Fruit fly (Drosophila melanogaster) whole organism, embryonic: Measurements from ENCODE around the gene CIA30.

ENCODE experiments used
- Awh ChIP-seq: fragments of 200-800 bp; sonication (Bioruptor generic); IDR thresholded peaks from 2 replicates; pipeline ENCODE4, ENCODE4 v1.3.6; 2022; ENCODE audit warnings: missing biosample characterization, missing genetic modification characterization
- B-H1 ChIP-seq: fragments of 200-800 bp; sonication (Bioruptor generic); IDR thresholded peaks from 3 replicates; pipeline ENCODE4 v1.3.6; 2022; ENCODE audit warnings: missing biosample characterization, missing genetic modification characterization
- Blimp-1 ChIP-seq: fragments of 200-800 bp; sonication (Bioruptor generic); optimal IDR thresholded peaks from 3 replicates; lab custom pipeline; 2018; ENCODE audit warnings: missing biosample characterization, missing genetic modification characterization, mild to moderate bottlenecking, moderate library complexity, missing genetic modification reagents
- CG10979 ChIP-seq: fragments of 200-800 bp; sonication (Bioruptor generic); optimal IDR thresholded peaks from 2 replicates; lab custom pipeline; 2018; ENCODE audit warnings: missing biosample characterization, mild to moderate bottlenecking, missing genetic modification characterization, moderate library complexity
- CG11456 ChIP-seq: fragments of 200-800 bp; sonication (Bioruptor generic); IDR thresholded peaks from 3 replicates; pipeline ENCODE4 v1.3.6; 2022; ENCODE audit warnings: missing biosample characterization, missing genetic modification characterization
- CG12219 ChIP-seq: fragments of 200-800 bp; sonication (Bioruptor generic); optimal IDR thresholded peaks from 3 replicates; lab custom pipeline; 2018; ENCODE audit warnings: missing biosample characterization, mild to moderate bottlenecking, missing genetic modification characterization
- CG13287 ChIP-seq: fragments of 200-800 bp; sonication (Bioruptor generic); IDR thresholded peaks from 2 replicates; pipeline ENCODE4 v1.3.6; 2022; ENCODE audit warnings: missing biosample characterization, missing genetic modification characterization; ENCODE audit not compliant: partially characterized antibody
- CG13624 ChIP-seq: fragments of 200-800 bp; sonication (Bioruptor generic); optimal IDR thresholded peaks from 2 replicates; lab custom pipeline; 2016; ENCODE audit warnings: missing biosample characterization, missing genetic modification characterization
- CG13894 ChIP-seq: fragments of 200-800 bp; sonication (Bioruptor generic); optimal IDR thresholded peaks from 3 replicates; lab custom pipeline; 2018; ENCODE audit warnings: missing biosample characterization, mild to moderate bottlenecking, missing genetic modification characterization, moderate library complexity
- CG14014 ChIP-seq: fragments of 200-800 bp; sonication (Bioruptor generic); IDR thresholded peaks from 2 replicates; pipeline ENCODE4 v1.3.6; 2022; ENCODE audit warnings: missing biosample characterization, missing genetic modification characterization
- CG14050 ChIP-seq: fragments of 200-800 bp; sonication (Bioruptor generic); IDR thresholded peaks from 3 replicates; pipeline ENCODE4 v1.3.6; 2022; ENCODE audit warnings: missing biosample characterization, missing genetic modification characterization
- CG14667 ChIP-seq: fragments of 200-800 bp; sonication (Bioruptor generic); IDR thresholded peaks from 2 replicates; pipeline ENCODE4 v1.3.6; 2022; ENCODE audit warnings: missing biosample characterization, missing genetic modification characterization
- CG15601 ChIP-seq: fragments of 200-800 bp; sonication (Bioruptor generic); optimal IDR thresholded peaks from 3 replicates; lab custom pipeline; 2019; ENCODE audit warnings: missing biosample characterization, mild to moderate bottlenecking, missing genetic modification characterization, moderate library complexity
- CG18262 ChIP-seq: fragments of 200-800 bp; optimal IDR thresholded peaks from 3 replicates; lab custom pipeline; 2019; ENCODE audit warnings: missing biosample characterization, mild to moderate bottlenecking, missing genetic modification characterization, moderate library complexity
- CG18764 ChIP-seq: fragments of 200-800 bp; sonication (Bioruptor generic); optimal IDR thresholded peaks from 3 replicates; lab custom pipeline; 2016; ENCODE audit warnings: missing biosample characterization, missing genetic modification characterization
- CG2120 ChIP-seq: fragments of 200-800 bp; sonication (Bioruptor generic); optimal IDR thresholded peaks from 3 replicates; lab custom pipeline; 2016; ENCODE audit warnings: missing biosample characterization, missing genetic modification characterization
- CG31365 ChIP-seq: fragments of 200-800 bp; sonication (Bioruptor generic); optimal IDR thresholded peaks from 2 replicates; lab custom pipeline; 2018; ENCODE audit warnings: missing biosample characterization, mild to moderate bottlenecking, missing genetic modification characterization
- CG3995 ChIP-seq: fragments of 200-800 bp; sonication (Bioruptor generic); optimal IDR thresholded peaks from 3 replicates; lab custom pipeline; 2016; ENCODE audit warnings: missing biosample characterization, missing genetic modification characterization
- CG6791 ChIP-seq: fragments of 200-800 bp; sonication (Bioruptor generic); IDR thresholded peaks from 3 replicates; pipeline ENCODE4 v1.3.6; 2022; ENCODE audit warnings: missing biosample characterization, missing genetic modification characterization; ENCODE audit not compliant: partially characterized antibody
- CG7987 ChIP-seq: fragments of 200-800 bp; sonication (Bioruptor generic); optimal IDR thresholded peaks from 2 replicates; lab custom pipeline; 2018; ENCODE audit warnings: missing biosample characterization, mild to moderate bottlenecking, missing genetic modification characterization, moderate library complexity
- CG8478 ChIP-seq: fragments of >200 bp; optimal IDR thresholded peaks from 2 replicates; lab custom pipeline; 2018
- CG9609 ChIP-seq: fragments of 200-800 bp; sonication (Bioruptor generic); optimal IDR thresholded peaks from 3 replicates; lab custom pipeline; 2016; ENCODE audit warnings: missing biosample characterization, missing genetic modification characterization
- CG9817 ChIP-seq: fragments of 200-800 bp; sonication (Bioruptor generic); optimal IDR thresholded peaks from 2 replicates; lab custom pipeline; 2018; ENCODE audit warnings: missing biosample characterization, mild to moderate bottlenecking, missing genetic modification characterization, moderate library complexity
- CTCF ChIP-seq: fragments of 200-800 bp; sonication (Bioruptor generic); optimal IDR thresholded peaks from 2 replicates; lab custom pipeline; 2017; ENCODE audit warnings: missing biosample characterization, mild to moderate bottlenecking, missing genetic modification characterization, moderate library complexity
- Dref ChIP-seq: fragments of 200-800 bp; sonication (Bioruptor generic); IDR thresholded peaks from 2 replicates; pipeline ENCODE4 v1.3.6; 2022; ENCODE audit warnings: missing biosample characterization, missing genetic modification characterization
- ERR ChIP-seq: fragments of 200-800 bp; sonication (Bioruptor generic); optimal IDR thresholded peaks from 2 replicates; lab custom pipeline; 2016; ENCODE audit warnings: missing biosample characterization, missing genetic modification characterization
- Gsc ChIP-seq: fragments of 200-800 bp; sonication (Bioruptor generic); IDR thresholded peaks from 2 replicates; pipeline ENCODE4 v1.3.6; 2022; ENCODE audit warnings: missing biosample characterization, missing genetic modification characterization
- HLH4C ChIP-seq: fragments of 200-800 bp; sonication (Bioruptor generic); IDR thresholded peaks from 3 replicates; pipeline ENCODE4 v1.3.6; 2022; ENCODE audit warnings: missing biosample characterization, missing genetic modification characterization; ENCODE audit not compliant: partially characterized antibody
- Med ChIP-seq: fragments of 200-800 bp; sonication (Bioruptor generic); peaks from one replicate; lab custom pipeline; 2016; ENCODE audit warnings: missing biosample characterization, missing genetic modification characterization, mild to moderate bottlenecking, inconsistent platforms, moderate library complexity
- NFAT ChIP-seq: fragments of 200-800 bp; sonication (Bioruptor generic); IDR thresholded peaks from 2 replicates; pipeline ENCODE4 v1.3.6; 2022; ENCODE audit warnings: missing biosample characterization, missing genetic modification characterization
- Nf-YA ChIP-seq: fragments of 200-800 bp; sonication (Bioruptor generic); IDR thresholded peaks from 2 replicates; pipeline ENCODE4 v1.3.6; 2022; ENCODE audit warnings: missing biosample characterization, missing genetic modification characterization
- NfI ChIP-seq: fragments of 200-800 bp; sonication (Bioruptor generic); optimal IDR thresholded peaks from 3 replicates; lab custom pipeline; 2018; ENCODE audit warnings: missing biosample characterization, mild to moderate bottlenecking, missing genetic modification characterization, moderate library complexity
- Oaz ChIP-seq: fragments of 200-800 bp; sonication (Bioruptor generic); IDR thresholded peaks from 2 replicates; pipeline ENCODE4 v1.3.6; 2022; ENCODE audit warnings: missing biosample characterization, missing genetic modification characterization
- Sox100B ChIP-seq: fragments of 200-800 bp; sonication (Bioruptor generic); optimal IDR thresholded peaks from 3 replicates; lab custom pipeline; 2018; ENCODE audit warnings: missing biosample characterization, mild to moderate bottlenecking, missing genetic modification characterization
- Usf ChIP-seq: fragments of 200-800 bp; sonication (Bioruptor generic); optimal IDR thresholded peaks from 2 replicates; lab custom pipeline; 2017; ENCODE audit warnings: missing genotype, missing biosample characterization, missing genetic modification characterization
- Xrp1 ChIP-seq: fragments of 200-800 bp; sonication (Bioruptor generic); IDR thresholded peaks from 2 replicates; pipeline ENCODE4 v1.3.6; 2022; ENCODE audit warnings: missing biosample characterization, missing genetic modification characterization
- ac ChIP-seq: fragments of 200-800 bp; sonication (Bioruptor generic); optimal IDR thresholded peaks from 3 replicates; lab custom pipeline; 2017; ENCODE audit warnings: missing biosample characterization, mild to moderate bottlenecking, missing genetic modification characterization
- ash1 ChIP-seq: fragments of 200-800 bp; sonication (Bioruptor generic); optimal IDR thresholded peaks from 2 replicates; lab custom pipeline; 2018; ENCODE audit warnings: missing biosample characterization, mild to moderate bottlenecking, missing genetic modification characterization
- br ChIP-seq: fragments of >200 bp; optimal IDR thresholded peaks from 2 replicates; lab custom pipeline; 2017
- esg ChIP-seq: fragments of 200-800 bp; sonication (Bioruptor generic); conservative IDR thresholded peaks from 2 replicates; pipeline ENCODE4 v1.3.6; 2022; ENCODE audit warnings: missing biosample characterization, missing genetic modification characterization
- fd96Cb ChIP-seq: fragments of 200-800 bp; sonication (Bioruptor generic); optimal IDR thresholded peaks from 2 replicates; lab custom pipeline; 2018; ENCODE audit warnings: missing biosample characterization, mild to moderate bottlenecking, missing genetic modification characterization, moderate library complexity
- fru ChIP-seq: fragments of >200 bp; optimal IDR thresholded peaks from 2 replicates; lab custom pipeline; 2017
- gfzf ChIP-seq: fragments of 200-800 bp; sonication (Bioruptor generic); optimal IDR thresholded peaks from 2 replicates; lab custom pipeline; 2016; ENCODE audit warnings: missing biosample characterization, mild to moderate bottlenecking, missing genetic modification characterization, moderate library complexity
- nerfin-2 ChIP-seq: fragments of 200-800 bp; sonication (Bioruptor generic); IDR thresholded peaks from 2 replicates; pipeline ENCODE4 v1.3.6; 2022; ENCODE audit warnings: missing biosample characterization, missing genetic modification characterization; ENCODE audit not compliant: partially characterized antibody
- nmo ChIP-seq: fragments of 200-800 bp; sonication (Bioruptor generic); optimal IDR thresholded peaks from 2 replicates; lab custom pipeline; 2018; ENCODE audit warnings: missing biosample characterization, mild to moderate bottlenecking, missing genetic modification characterization, moderate library complexity
- nom ChIP-seq: fragments of 200-800 bp; sonication (Bioruptor generic); optimal IDR thresholded peaks from 2 replicates; lab custom pipeline; 2017; ENCODE audit warnings: missing biosample characterization, missing genetic modification characterization, mild to moderate bottlenecking, moderate library complexity, missing genetic modification reagents
- pzg ChIP-seq: fragments of 200-800 bp; sonication (Bioruptor generic); optimal IDR thresholded peaks from 3 replicates; lab custom pipeline; 2018; ENCODE audit warnings: missing biosample characterization, mild to moderate bottlenecking, missing genetic modification characterization, moderate library complexity
- sens ChIP-seq: fragments of 200-800 bp; sonication (Bioruptor generic); peaks from one replicate; lab custom pipeline; 2016; ENCODE audit warnings: missing biosample characterization, missing genetic modification characterization
- slbo ChIP-seq: fragments of 200-800 bp; sonication (Bioruptor generic); IDR thresholded peaks from 2 replicates; pipeline ENCODE4 v1.3.6; 2022; ENCODE audit warnings: missing biosample characterization, missing genetic modification characterization
- sna ChIP-seq: fragments of 200-800 bp; sonication (Bioruptor generic); IDR thresholded peaks from 2 replicates; pipeline ENCODE4 v1.3.6; 2022; ENCODE audit warnings: missing biosample characterization, missing genetic modification characterization; ENCODE audit not compliant: partially characterized antibody
- twi ChIP-seq: fragments of 200-800 bp; optimal IDR thresholded peaks from 2 replicates; lab custom pipeline; 2019; ENCODE audit warnings: missing biosample characterization, mild to moderate bottlenecking, missing genetic modification characterization, moderate library complexity
- zfh1 ChIP-seq: fragments of 200-800 bp; sonication (Bioruptor generic); IDR thresholded peaks from 3 replicates; pipeline ENCODE4 v1.3.6; 2022; ENCODE audit warnings: missing biosample characterization, missing genetic modification characterization

Gene CIA30

DNA sequence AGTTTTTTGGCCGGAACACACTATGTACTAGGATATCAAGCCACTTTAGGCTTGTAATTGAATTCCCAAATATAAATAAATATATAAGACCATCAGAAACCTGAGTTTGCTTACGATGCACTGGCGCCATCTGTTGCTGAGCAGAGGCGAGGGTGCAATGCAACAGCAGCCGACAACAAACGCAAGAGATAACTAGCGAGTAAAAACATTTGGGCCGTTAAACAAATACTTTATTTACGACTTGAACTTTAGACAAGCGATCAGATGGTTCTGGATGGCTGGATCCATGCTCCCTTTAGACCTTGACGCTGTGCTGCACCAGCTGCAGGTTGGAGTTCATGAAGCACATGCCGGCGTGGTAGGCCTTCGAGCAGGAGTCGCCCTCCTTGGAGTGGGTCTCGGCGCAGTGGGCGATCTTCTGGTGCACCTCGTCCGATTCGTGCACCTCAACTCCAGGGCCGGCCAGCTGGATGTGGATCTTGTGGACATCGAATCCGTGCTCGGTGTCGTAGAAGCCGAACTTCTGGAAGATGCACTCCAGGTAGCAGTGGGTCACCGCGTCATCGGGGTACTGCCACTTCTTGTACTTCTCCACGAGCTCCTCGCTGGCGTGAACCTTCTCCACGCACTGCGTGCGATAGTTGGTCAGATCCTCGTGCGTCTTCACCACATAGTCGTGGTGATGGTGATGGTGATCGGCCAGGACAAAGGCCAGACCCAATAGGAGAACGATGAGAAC, 20.6 kb upstream of the CIA30 start (continued):
- TF ChIP-seq Awh (GFP tag; lab: Robert Waterston, UW), result no peak
- no peak for TF ChIP-seq CG9609 (GFP tag; lab: Kevin White, UChicago)
- no peak for TF ChIP-seq pzg
- no peak for TF ChIP-seq CG3995 (GFP tag; lab: Kevin White, UChicago)
- TF ChIP-seq sna (GFP tag; lab: Robert Waterston, UW), result no peak
- no peak for TF ChIP-seq CG13894
- no peak for TF ChIP-seq CG15601 (tag; lab: Kevin White, UChicago)
- peak; percentile 71 for TF ChIP-seq CG10979
- no peak for TF ChIP-seq ash1
- no peak for TF ChIP-seq nerfin-2 (GFP tag; lab: Robert Waterston, UW)
- no peak for TF ChIP-seq ac (GFP tag; lab: Kevin White, UChicago)
- TF ChIP-seq gfzf (GFP tag; lab: Kevin White, UChicago), result no peak
- TF ChIP-seq Xrp1 (GFP tag; lab: Robert Waterston, UW), result no peak
- TF ChIP-seq NFAT (GFP tag; lab: Robert Waterston, UW), result no peak
- no peak for TF ChIP-seq CG7987 (GFP tag; lab: Kevin White, UChicago)
- TF ChIP-seq CG18262, result peak; percentile 9
- TF ChIP-seq twi (tag; lab: Kevin White, UChicago), result no peak
- no peak for TF ChIP-seq nom (GFP tag; lab: Kevin White, UChicago)
- TF ChIP-seq CG12219 (GFP tag; lab: Kevin White, UChicago), result peak; percentile 15
- TF ChIP-seq CG14050, result no peak
- TF ChIP-seq CG2120, result no peak
- no peak for TF ChIP-seq ERR (GFP tag; lab: Kevin White, UChicago)
- no peak for TF ChIP-seq Dref
- TF ChIP-seq CG18764 (GFP tag; lab: Kevin White, UChicago), result no peak
- peak; percentile 15 for TF ChIP-seq Sox100B
- no peak for TF ChIP-seq zfh1
- TF ChIP-seq CG31365 (tag; lab: Kevin White, UChicago), result no peak
- no peak for TF ChIP-seq Oaz (GFP tag; lab: Robert Waterston, UW)
- no peak for TF ChIP-seq esg (GFP tag; lab: Robert Waterston, UW)
- no peak for TF ChIP-seq Blimp-1
- no peak for TF ChIP-seq slbo
- TF ChIP-seq CG6791 (GFP tag; lab: Robert Waterston, UW), result no peak; the same call in 2 of the 3 replicates
- TF ChIP-seq CG11456 (GFP tag; lab: Robert Waterston, UW), result 0 out of 3 replicates have a peak, but pooled peaks have one; percentile 23
- TF ChIP-seq CG14014, result no peak
- TF ChIP-seq NfI (GFP tag; lab: Kevin White, UChicago), result peak; percentile 28
- TF ChIP-seq Gsc (GFP tag; lab: Robert Waterston, UW), result no peak
- TF ChIP-seq HLH4C (GFP tag; lab: Robert Waterston, UW), result no peak
- TF ChIP-seq sens, result peak; percentile 46
- peak; percentile 89 for TF ChIP-seq CTCF (GFP tag; lab: Kevin White, UChicago)
- no peak for TF ChIP-seq CG13287 (GFP tag; lab: Robert Waterston, UW)
- TF ChIP-seq nmo (GFP tag; lab: Kevin White, UChicago), result no peak
- peak; percentile 34 for TF ChIP-seq CG8478
- TF ChIP-seq br (lab: Kevin White, UChicago), result no peak
- TF ChIP-seq Med (GFP tag; lab: Kevin White, UChicago), result peak; percentile 48
- TF ChIP-seq B-H1 (GFP tag; lab: Robert Waterston, UW), result no peak
- no peak for TF ChIP-seq CG13624
- TF ChIP-seq CG14667, result no peak
- TF ChIP-seq fd96Cb (tag; lab: Kevin White, UChicago), result no peak
- TF ChIP-seq CG9817 (tag; lab: Kevin White, UChicago), result no peak
- TF ChIP-seq fru (lab: Kevin White, UChicago), result no peak
- TF ChIP-seq Nf-YA (GFP tag; lab: Robert Waterston, UW), result no peak
- no peak for TF ChIP-seq Usf (GFP tag; lab: Kevin White, UChicago)
